Fruit fly (Drosophila melanogaster): Measurements from ENCODE around the gene CG14820.

DNA sequence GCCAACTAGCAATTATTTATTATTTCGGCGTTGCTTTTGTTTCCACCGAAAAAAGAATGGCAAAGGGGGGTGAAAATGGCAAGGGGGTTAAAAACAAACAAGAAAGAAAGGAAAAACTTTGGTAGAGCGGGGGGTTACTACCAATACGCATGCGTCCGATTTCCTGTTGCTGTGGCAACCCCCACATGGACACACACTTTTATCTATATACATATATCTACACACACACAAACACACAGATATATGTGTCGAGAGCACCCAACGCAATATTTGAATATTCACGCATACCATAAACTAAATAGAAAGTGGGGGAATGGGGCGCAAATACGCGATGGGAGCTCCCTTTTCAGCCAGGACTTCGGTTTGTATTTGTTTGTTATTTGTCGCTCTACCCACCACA, 33.4 kb upstream of the CG14820 start:
- no peak for TF ChIP-seq psq (optimal IDR thresholded peaks at IDR 0.05)
- no peak for TF ChIP-seq ttk (optimal IDR thresholded peaks at IDR 0.05)
- no peak for TF ChIP-seq insv (optimal IDR thresholded peaks at IDR 0.05)

Data from Kc167 (cell line).